Worm (Caenorhabditis elegans): ENCODE results near the gene lin-52.

- TF ChIP-seq unc-62 (GFP tag; optimal IDR thresholded peaks at IDR 0.05) (no peak), R02D3.7 (tag; optimal IDR thresholded peaks at IDR 0.05) (no peak), nhr-237 (tag; optimal IDR thresholded peaks at IDR 0.05) (no peak), mdl-1 (tag; optimal IDR thresholded peaks at IDR 0.05) (no peak), ceh-28 (tag; optimal IDR thresholded peaks at IDR 0.05) (no peak), jun-1 (tag; optimal IDR thresholded peaks at IDR 0.05) (no peak), ceh-82 (tag; optimal IDR thresholded peaks at IDR 0.05) (no peak)
Observed at ce11 chrIII:9804997-9805610, 19.4 kb downstream of the lin-52 start, which contains the start of gene riok-3.

Measured in whole organism, L3 larva.